Worm (Caenorhabditis elegans) whole organism, L4/young adult: ENCODE data around the gene iglr-2.

Source experiments
- W03F9.2 ChIP-seq: fragments of 150-350 bp; optimal IDR thresholded peaks from 2 replicates; lab custom pipeline; 2014; ENCODE audit warnings: missing biosample characterization, missing genetic modification characterization
- dao-5 ChIP-seq: sonication (generic microtip); optimal IDR thresholded peaks from 2 replicates; lab custom pipeline; 2016; ENCODE audit warnings: missing genotype, missing genetic modification characterization, moderate library complexity, missing compliant biosample characterization
- him-1 ChIP-seq: sonication (generic microtip); optimal IDR thresholded peaks from 2 replicates; lab custom pipeline; 2016; ENCODE audit warnings: missing genotype, missing genetic modification reagents, missing genetic modification characterization, missing compliant biosample characterization

- TF ChIP-seq dao-5 (tag; lab: Kevin White, UChicago) = no peak
- TF ChIP-seq him-1 (tag; lab: Kevin White, UChicago) = no peak
- no peak for TF ChIP-seq W03F9.2 (tag; lab: Kevin White, UChicago)
Observed at ce11 chrIII:8325574-8326513, 5.3 kb downstream of the iglr-2 start, which contains the start of gene ZC262.13.
